Fruit fly (Drosophila melanogaster): ENCODE data around the gene Glt.

The Glt gene

DNA sequence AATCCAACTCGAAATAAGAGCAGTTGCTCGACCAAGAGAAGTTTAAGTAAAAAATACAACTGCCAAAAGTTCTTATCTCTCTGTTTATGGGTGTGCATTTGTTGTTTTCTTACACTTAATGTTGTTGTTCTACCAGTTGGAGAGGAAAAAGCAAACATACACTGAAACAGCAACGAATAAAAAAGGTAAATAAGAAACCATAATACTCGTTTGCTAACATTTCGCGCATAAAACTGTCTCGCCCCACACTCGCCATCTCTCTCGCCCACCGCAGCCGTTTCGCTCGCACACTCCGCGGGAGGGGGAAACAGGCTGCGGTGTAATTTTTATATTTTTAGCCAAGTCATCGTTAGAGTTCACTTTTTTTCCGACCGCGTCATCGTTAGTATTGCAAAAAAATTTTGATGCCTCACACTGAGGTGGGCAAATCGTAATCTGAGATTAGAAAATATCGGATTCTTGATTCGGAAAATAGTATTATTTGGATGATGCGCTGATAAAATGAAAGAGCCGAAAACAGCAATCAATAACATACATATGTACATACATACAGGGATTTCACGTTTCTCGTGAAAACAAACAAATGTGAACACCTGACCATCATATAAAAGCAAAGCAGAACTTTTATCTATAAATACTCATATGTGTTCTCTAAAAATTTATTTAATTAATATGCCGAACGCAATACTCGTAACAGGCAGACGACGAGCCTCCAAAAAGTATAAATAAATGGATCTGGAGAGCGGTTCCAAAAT, 20.1 kb downstream of the Glt start:
- TF ChIP-seq GATAd (GFP tag; optimal IDR thresholded peaks at IDR 0.05) (no peak), jim (GFP tag; optimal IDR thresholded peaks at IDR 0.05) (peak; percentile 30), br (GFP tag; optimal IDR thresholded peaks at IDR 0.05) (peak; percentile 74), Dfd (GFP tag; optimal IDR thresholded peaks at IDR 0.05) (no peak), Dif (GFP tag; optimal IDR thresholded peaks at IDR 0.05; ENCODE audit: partially characterized antibody) (no peak), sv (GFP tag; optimal IDR thresholded peaks at IDR 0.05) (no peak), Vsx2 (GFP tag; optimal IDR thresholded peaks at IDR 0.05; ENCODE audit: partially characterized antibody) (peak; percentile 63), CG32264 (GFP tag; optimal IDR thresholded peaks at IDR 0.05) (no peak), Mio (GFP tag; optimal IDR thresholded peaks at IDR 0.05) (no peak), Hr83 (GFP tag; optimal IDR thresholded peaks at IDR 0.05; ENCODE audit: poor library complexity, severe bottlenecking) (peak; percentile 78), dl (GFP tag; optimal IDR thresholded peaks at IDR 0.05; ENCODE audit: insufficient read depth in 1 of 2, partially characterized antibody in 2 of 2) (no peak), Rel (GFP tag; optimal IDR thresholded peaks at IDR 0.05) (no peak), Rel (tag; optimal IDR thresholded peaks at IDR 0.05) (peak; percentile 63), Sp1 (GFP tag; optimal IDR thresholded peaks at IDR 0.05) (peak; percentile 62), tai (GFP tag; optimal IDR thresholded peaks at IDR 0.05) (no peak), foxo (GFP tag; optimal IDR thresholded peaks at IDR 0.05) (peak in 1 of 2 experiments; percentile 62), dmrt93B (GFP tag; optimal IDR thresholded peaks at IDR 0.05) (peak; percentile 27), woc (GFP tag; optimal IDR thresholded peaks at IDR 0.05) (peak; percentile 30), Jra (GFP tag; optimal IDR thresholded peaks at IDR 0.05) (peak; percentile 58), N (GFP tag; optimal IDR thresholded peaks at IDR 0.05) (no peak), h (GFP tag; optimal IDR thresholded peaks at IDR 0.05) (peak; percentile 71), CG9705 (GFP tag; optimal IDR thresholded peaks at IDR 0.05) (peak; percentile 33), Hr78 (GFP tag; optimal IDR thresholded peaks at IDR 0.05) (no peak), rgr (GFP tag; optimal IDR thresholded peaks at IDR 0.05) (peak; percentile 75), lola (GFP tag; optimal IDR thresholded peaks at IDR 0.05) (no peak), Abd-B (GFP tag; optimal IDR thresholded peaks at IDR 0.05) (no peak), CrebA (GFP tag; optimal IDR thresholded peaks at IDR 0.05; ENCODE audit: borderline replicate concordance) (peak; percentile 9), HLH106 (tag; optimal IDR thresholded peaks at IDR 0.05) (peak; percentile 36), sage (GFP tag; optimal IDR thresholded peaks at IDR 0.05) (no peak), OdsH (GFP tag; optimal IDR thresholded peaks at IDR 0.05) (peak; percentile 72), fru (GFP tag; optimal IDR thresholded peaks at IDR 0.05) (peak; percentile 53), Hnf4 (GFP tag; optimal IDR thresholded peaks at IDR 0.05) (peak; percentile 87), dsf (GFP tag; optimal IDR thresholded peaks at IDR 0.05; ENCODE audit: borderline replicate concordance) (peak; percentile 51), pan (optimal IDR thresholded peaks at IDR 0.05) (no peak), Myc (optimal IDR thresholded peaks at IDR 0.05) (no peak), ey (GFP tag; optimal IDR thresholded peaks at IDR 0.05) (peak; percentile 30), psq (GFP tag; optimal IDR thresholded peaks at IDR 0.05) (peak; percentile 61), usp (GFP tag; optimal IDR thresholded peaks at IDR 0.05) (no peak), brk (GFP tag; optimal IDR thresholded peaks at IDR 0.05) (no peak)

DNA sequence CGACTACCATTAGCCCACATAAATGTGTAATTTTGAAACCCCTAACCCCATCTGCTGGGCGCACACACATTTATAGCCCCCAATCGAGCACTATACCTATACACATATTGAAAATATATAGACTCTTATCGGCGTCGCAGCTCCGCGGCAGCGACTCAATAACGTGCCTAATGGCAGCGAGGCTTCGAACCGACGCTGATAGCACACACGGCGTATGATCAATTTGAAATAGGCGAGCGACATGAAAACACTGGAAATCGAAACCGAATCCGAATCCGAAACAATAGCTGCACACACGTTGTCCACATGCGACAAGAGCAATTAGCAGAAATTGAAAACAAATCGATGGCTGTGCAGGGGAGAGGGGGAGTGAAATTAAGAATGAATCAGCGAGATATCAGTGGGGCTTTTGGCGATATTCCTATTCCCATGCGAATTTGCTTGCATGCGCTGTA, 21.8 kb downstream of the Glt start:
- TF ChIP-seq Vsx2 (GFP tag; optimal IDR thresholded peaks at IDR 0.05; ENCODE audit: partially characterized antibody) = peak; percentile 1
- peak; percentile 77 for TF ChIP-seq Jra (GFP tag; optimal IDR thresholded peaks at IDR 0.05)
- no peak for TF ChIP-seq foxo (GFP tag; optimal IDR thresholded peaks at IDR 0.05)
- no peak for TF ChIP-seq Sp1 (GFP tag; optimal IDR thresholded peaks at IDR 0.05)
- TF ChIP-seq HLH106 (tag; optimal IDR thresholded peaks at IDR 0.05) = peak; percentile 16
- peak; percentile 66 for TF ChIP-seq h (GFP tag; optimal IDR thresholded peaks at IDR 0.05)
- no peak for TF ChIP-seq Hr78 (GFP tag; optimal IDR thresholded peaks at IDR 0.05)
- TF ChIP-seq psq (GFP tag; optimal IDR thresholded peaks at IDR 0.05) = no peak
- TF ChIP-seq brk (GFP tag; optimal IDR thresholded peaks at IDR 0.05) = no peak
- TF ChIP-seq sv (GFP tag; optimal IDR thresholded peaks at IDR 0.05) = no peak
- TF ChIP-seq sage (GFP tag; optimal IDR thresholded peaks at IDR 0.05) = no peak
- TF ChIP-seq dsf (GFP tag; optimal IDR thresholded peaks at IDR 0.05; ENCODE audit: borderline replicate concordance) = no peak
- peak; percentile 41 for TF ChIP-seq rgr (GFP tag; optimal IDR thresholded peaks at IDR 0.05)
- TF ChIP-seq OdsH (GFP tag; optimal IDR thresholded peaks at IDR 0.05) = no peak
- TF ChIP-seq woc (GFP tag; optimal IDR thresholded peaks at IDR 0.05) = no peak
- TF ChIP-seq Mio (GFP tag; optimal IDR thresholded peaks at IDR 0.05) = no peak
- TF ChIP-seq fru (GFP tag; optimal IDR thresholded peaks at IDR 0.05) = no peak
- peak; percentile 10 for TF ChIP-seq Hnf4 (GFP tag; optimal IDR thresholded peaks at IDR 0.05)
- peak; percentile 4 for TF ChIP-seq Dif (GFP tag; optimal IDR thresholded peaks at IDR 0.05; ENCODE audit: partially characterized antibody)
- TF ChIP-seq pan (optimal IDR thresholded peaks at IDR 0.05) = no peak
- no peak for TF ChIP-seq CG9705 (GFP tag; optimal IDR thresholded peaks at IDR 0.05)
- TF ChIP-seq Rel (GFP tag; optimal IDR thresholded peaks at IDR 0.05) = peak; percentile 70
- peak; percentile 96 for TF ChIP-seq Rel (tag; optimal IDR thresholded peaks at IDR 0.05)
- no peak for TF ChIP-seq GATAd (GFP tag; optimal IDR thresholded peaks at IDR 0.05)
- no peak for TF ChIP-seq dl (GFP tag; optimal IDR thresholded peaks at IDR 0.05; ENCODE audit: insufficient read depth in 1 of 2, partially characterized antibody in 2 of 2)
- TF ChIP-seq ey (GFP tag; optimal IDR thresholded peaks at IDR 0.05) = no peak
- no peak for TF ChIP-seq jim (GFP tag; optimal IDR thresholded peaks at IDR 0.05)
- peak; percentile 35 for TF ChIP-seq CrebA (GFP tag; optimal IDR thresholded peaks at IDR 0.05; ENCODE audit: borderline replicate concordance)
- no peak for TF ChIP-seq N (GFP tag; optimal IDR thresholded peaks at IDR 0.05)
- no peak for TF ChIP-seq CG32264 (GFP tag; optimal IDR thresholded peaks at IDR 0.05)
- TF ChIP-seq br (GFP tag; optimal IDR thresholded peaks at IDR 0.05) = peak; percentile 33
- no peak for TF ChIP-seq usp (GFP tag; optimal IDR thresholded peaks at IDR 0.05)
- TF ChIP-seq Abd-B (GFP tag; optimal IDR thresholded peaks at IDR 0.05) = no peak
- no peak for TF ChIP-seq Myc (optimal IDR thresholded peaks at IDR 0.05)
- TF ChIP-seq Hr83 (GFP tag; optimal IDR thresholded peaks at IDR 0.05; ENCODE audit: poor library complexity, severe bottlenecking) = no peak
- no peak for TF ChIP-seq lola (GFP tag; optimal IDR thresholded peaks at IDR 0.05)
- no peak for TF ChIP-seq tai (GFP tag; optimal IDR thresholded peaks at IDR 0.05)
- no peak for TF ChIP-seq Dfd (GFP tag; optimal IDR thresholded peaks at IDR 0.05)
- TF ChIP-seq dmrt93B (GFP tag; optimal IDR thresholded peaks at IDR 0.05) = no peak

Measured in whole organism, wandering third instar larva.